Worm (Caenorhabditis elegans): Measurements from ENCODE around the gene C16D9.1.
A peak's percentile ranks its signal among the peaks of the same experiment; 100 is the strongest.

C16D9.1 gene

ce11 chrV:8285455-8285854 lies 26.3 kb downstream of the C16D9.1 start:
- TF ChIP-seq zim-3 (tag; optimal IDR thresholded peaks at IDR 0.05) (no peak), nhr-80 (tag; optimal IDR thresholded peaks at IDR 0.05) (peak; percentile 66)

- TF ChIP-seq cebp-1 (GFP tag; IDR thresholded peaks at IDR 0.05) (peak; percentile 81; the same call in 1 of the 2 replicates), cebp-1 (tag; optimal IDR thresholded peaks at IDR 0.05) (peak; percentile 94), mel-28 (tag; optimal IDR thresholded peaks at IDR 0.05; ENCODE audit: borderline replicate concordance) (no peak), nhr-80 (tag; optimal IDR thresholded peaks at IDR 0.05) (peak; percentile 36), snpc-4 (GFP tag; optimal IDR thresholded peaks at IDR 0.05) (no peak), snpc-4 (tag; optimal IDR thresholded peaks at IDR 0.05) (peak in 1 of 4 experiments; percentile 7), Y53G8AR.9 (GFP tag; conservative IDR thresholded peaks at IDR 0.05) (no peak)
These were observed 29.1 kb downstream of the C16D9.1 start for ce11 chrV:8288125-8288806.

- TF ChIP-seq mxl-1 (tag; optimal IDR thresholded peaks at IDR 0.05) = no peak
- TF ChIP-seq madf-8 (GFP tag; conservative IDR thresholded peaks at IDR 0.05) = no peak
- TF ChIP-seq K12H6.12 (tag; optimal IDR thresholded peaks at IDR 0.05) = no peak
- no peak for TF ChIP-seq unc-130 (GFP tag; optimal IDR thresholded peaks at IDR 0.05)
- no peak for TF ChIP-seq ccch-3 (GFP tag; optimal IDR thresholded peaks at IDR 0.05)
- TF ChIP-seq tbp1 (GFP tag; optimal IDR thresholded peaks at IDR 0.05) = no peak
These were observed 32.6 kb downstream of the C16D9.1 start, which contains the start of gene srg-33 for ce11 chrV:8291764-8292163. TSS of gene srg-33 (plus strand) at chrV:8292064.

ce11 chrV:8295866-8296265 lies 36.8 kb downstream of the C16D9.1 start, which contains the start of gene smex-1:
TSS of gene smex-1 (minus strand) at chrV:8295966.
- no peak for TF ChIP-seq lin-54 (GFP tag; optimal IDR thresholded peaks at IDR 0.05)
- TF ChIP-seq xnd-1 (tag; optimal IDR thresholded peaks at IDR 0.05) = no peak
- TF ChIP-seq die-1 (tag; optimal IDR thresholded peaks at IDR 0.05) = no peak
- TF ChIP-seq attf-3 (GFP tag; conservative IDR thresholded peaks at IDR 0.05) = no peak
- no peak for TF ChIP-seq nhr-179 (tag; optimal IDR thresholded peaks at IDR 0.05)
- TF ChIP-seq F49E8.2 (tag; optimal IDR thresholded peaks at IDR 0.05; ENCODE audit: insufficient read depth) = no peak
- no peak for TF ChIP-seq bed-1 (GFP tag; IDR thresholded peaks at IDR 0.05)
- TF ChIP-seq cebp-2 (GFP tag; IDR thresholded peaks at IDR 0.05) = no peak
- no peak for TF ChIP-seq ets-4 (GFP tag; optimal IDR thresholded peaks at IDR 0.05)

ce11 chrV:8297504-8297903 lies 38.4 kb downstream of the C16D9.1 start, which contains the start of gene W02D7.4:
TSS of gene W02D7.4 (minus strand) at chrV:8297604.
- TF ChIP-seq nhr-80 (tag; optimal IDR thresholded peaks at IDR 0.05) = peak; percentile 33
- TF ChIP-seq attf-3 (GFP tag; conservative IDR thresholded peaks at IDR 0.05) = no peak

- TF ChIP-seq aptf-2 (GFP tag; conservative IDR thresholded peaks at IDR 0.05) (peak; percentile 79), egl-44 (GFP tag; IDR thresholded peaks at IDR 0.05) (no peak), lag-1 (GFP tag; IDR thresholded peaks at IDR 0.05) (no peak), unc-130 (GFP tag; optimal IDR thresholded peaks at IDR 0.05) (no peak), F23B12.7 (tag; optimal IDR thresholded peaks at IDR 0.05; ENCODE audit: insufficient read depth) (no peak), ceh-58 (GFP tag; IDR thresholded peaks at IDR 0.05) (no peak), C17E4.6 (GFP tag; IDR thresholded peaks at IDR 0.05) (no peak), lin-40 (tag; optimal IDR thresholded peaks at IDR 0.05) (no peak), egl-18 (GFP tag; IDR thresholded peaks at IDR 0.05) (no peak), sptf-2 (GFP tag; optimal IDR thresholded peaks at IDR 0.05) (no peak), lir-1 (GFP tag; conservative IDR thresholded peaks at IDR 0.05) (no peak), attf-3 (GFP tag; conservative IDR thresholded peaks at IDR 0.05) (no peak), hsf-1 (GFP tag; IDR thresholded peaks at IDR 0.05) (peak; percentile 8; the same call in 1 of the 2 replicates), ceh-79 (tag; optimal IDR thresholded peaks at IDR 0.05) (no peak), T07F8.4 (tag; optimal IDR thresholded peaks at IDR 0.05) (no peak), mcd-1 (GFP tag; IDR thresholded peaks at IDR 0.05) (no peak)
These were observed 40.2 kb downstream of the C16D9.1 start, which contains the start of gene W02D7.5 for ce11 chrV:8299191-8299854. TSS of gene W02D7.5 (minus strand) at chrV:8299241.
